Worm (Caenorhabditis elegans) whole organism, L1 larva: ENCODE measurements around the gene cng-3.

Experiments
- C16A3.4 ChIP-seq: fragments of 150-350 bp; optimal IDR thresholded peaks from 2 replicates; lab custom pipeline; 2014; ENCODE audit warnings: missing biosample characterization, missing genetic modification characterization
- efl-3 ChIP-seq: fragments of 200-800 bp; sonication (Bioruptor generic); optimal IDR thresholded peaks from 2 replicates; lab custom pipeline; 2018; ENCODE audit warnings: mild to moderate bottlenecking, missing genetic modification characterization, missing compliant biosample characterization
- egl-27 ChIP-seq, 2 experiments: fragments of 150-350 bp in 1 of 2; sonication (generic microtip); optimal IDR thresholded peaks; 3 replicates each; lab custom pipeline; 2017 to 2018; ENCODE audit warnings: missing biosample characterization in 2 of 2, missing genetic modification characterization in 2 of 2, missing genetic modification reagents in 2 of 2
- fkh-4 ChIP-seq: sonication (generic microtip); optimal IDR thresholded peaks from 2 replicates; lab custom pipeline; 2016; ENCODE audit warnings: missing compliant biosample characterization, missing genetic modification characterization, borderline replicate concordance
- lir-3 ChIP-seq: sonication (generic microtip); optimal IDR thresholded peaks from 2 replicates; lab custom pipeline; 2016; ENCODE audit warnings: mild to moderate bottlenecking, missing genetic modification characterization, moderate library complexity, missing compliant biosample characterization; ENCODE audit not compliant: poor library complexity
- mef-2 ChIP-seq: fragments of 150-350 bp; optimal IDR thresholded peaks from 2 replicates; lab custom pipeline; 2014; ENCODE audit warnings: missing biosample characterization, missing genetic modification characterization
- mep-1 ChIP-seq: fragments of 150-350 bp; optimal IDR thresholded peaks from 2 replicates; lab custom pipeline; 2014; ENCODE audit warnings: missing biosample characterization, missing genetic modification characterization
- nhr-12 ChIP-seq: sonication (generic microtip); optimal IDR thresholded peaks from 2 replicates; lab custom pipeline; 2017; ENCODE audit warnings: missing biosample characterization, missing genetic modification characterization
- nhr-76 ChIP-seq: sonication (generic microtip); optimal IDR thresholded peaks from 2 replicates; lab custom pipeline; 2017; ENCODE audit warnings: missing biosample characterization, missing genetic modification characterization
- snpc-4 ChIP-seq: fragments of 150-350 bp; optimal IDR thresholded peaks from 2 replicates; lab custom pipeline; 2014; ENCODE audit warnings: missing biosample characterization, missing genetic modification characterization
- zag-1 ChIP-seq: fragments of 150-350 bp; optimal IDR thresholded peaks from 2 replicates; lab custom pipeline; 2014; ENCODE audit warnings: missing biosample characterization, missing genetic modification characterization
- ztf-11 ChIP-seq, 2 experiments: sonication (generic microtip); optimal IDR thresholded peaks; 2 replicates each; lab custom pipeline; 2016 to 2017; ENCODE audit warnings: missing genetic modification characterization in 2 of 2, missing biosample characterization in 1 of 2, missing compliant biosample characterization in 1 of 2
- ztf-4 ChIP-seq: fragments of 150-350 bp; optimal IDR thresholded peaks from 2 replicates; lab custom pipeline; 2014; ENCODE audit warnings: missing biosample characterization, missing genetic modification characterization

- TF ChIP-seq zag-1 (tag; lab: Kevin White, UChicago) (no peak), mep-1 (tag; lab: Kevin White, UChicago) (no peak), ztf-11 (tag; optimal IDR thresholded peaks at IDR 0.05; lab: Kevin White, UChicago) (no peak), ztf-4 (tag; lab: Kevin White, UChicago) (no peak), efl-3 (GFP tag; lab: Kevin White, UChicago) (no peak), mef-2 (tag; lab: Kevin White, UChicago) (no peak), nhr-76 (tag; lab: Kevin White, UChicago) (no peak), C16A3.4 (tag; lab: Kevin White, UChicago) (no peak), lir-3 (tag; lab: Kevin White, UChicago) (no peak), fkh-4 (tag; lab: Kevin White, UChicago) (no peak), egl-27 (tag; optimal IDR thresholded peaks at IDR 0.05; lab: Kevin White, UChicago) (no peak), nhr-12 (tag; lab: Kevin White, UChicago) (no peak), snpc-4 (tag; lab: Kevin White, UChicago) (no peak)
Measured at ce11 chrIV:9490320-9490719, 9.5 kb upstream of the cng-3 start, which contains the start of gene sru-6.
